Worm (Caenorhabditis elegans): Measurements from ENCODE around the gene T16G12.10.

ce11 chrIII:10097981-10098380 is 42.0 kb upstream of the T16G12.10 start, which contains the start of gene spop-1:
- TF ChIP-seq lin-13 (GFP tag; optimal IDR thresholded peaks at IDR 0.05) (no peak), fos-1 (tag; optimal IDR thresholded peaks at IDR 0.05) (no peak)
